Worm (Caenorhabditis elegans) whole organism, late embryonic: ENCODE data around the gene msp-78.

Experiments used
- ceh-19 ChIP-seq: fragments of 200-800 bp; sonication (Bioruptor generic); optimal IDR thresholded peaks from 2 replicates; lab custom pipeline; 2018; ENCODE audit warnings: mild to moderate bottlenecking, missing genetic modification characterization, missing compliant biosample characterization
- ceh-22 ChIP-seq: sonication (generic microtip); optimal IDR thresholded peaks from 2 replicates; lab custom pipeline; 2017; ENCODE audit warnings: missing biosample characterization, missing genetic modification characterization
- ceh-24 ChIP-seq: sonication (generic microtip); optimal IDR thresholded peaks from 2 replicates; lab custom pipeline; 2016; ENCODE audit warnings: mild to moderate bottlenecking, missing genetic modification characterization, missing compliant biosample characterization
- che-1 ChIP-seq: sonication (generic microtip); optimal IDR thresholded peaks from 2 replicates; lab custom pipeline; 2016; ENCODE audit warnings: mild to moderate bottlenecking, missing genetic modification characterization, missing compliant biosample characterization
- dve-1 ChIP-seq: sonication (generic microtip); optimal IDR thresholded peaks from 2 replicates; lab custom pipeline; 2017; ENCODE audit warnings: antibody characterized with exemption, mild to moderate bottlenecking, missing genetic modification characterization, missing compliant biosample characterization
- elt-4 ChIP-seq: sonication (generic microtip); optimal IDR thresholded peaks from 2 replicates; lab custom pipeline; 2016; ENCODE audit warnings: missing genetic modification characterization, missing compliant biosample characterization
- eyg-1 ChIP-seq: sonication (generic microtip); optimal IDR thresholded peaks from 2 replicates; lab custom pipeline; 2016; ENCODE audit warnings: missing genotype, missing genetic modification characterization, missing compliant biosample characterization
- gmeb-2 ChIP-seq: sonication (generic microtip); optimal IDR thresholded peaks from 2 replicates; lab custom pipeline; 2016; ENCODE audit warnings: missing genetic modification characterization, inconsistent platforms, missing compliant biosample characterization
- hlh-6 ChIP-seq: sonication (generic microtip); optimal IDR thresholded peaks from 2 replicates; lab custom pipeline; 2016; ENCODE audit warnings: missing genotype, missing genetic modification characterization, missing compliant biosample characterization
- hlh-8 ChIP-seq: sonication (generic microtip); optimal IDR thresholded peaks from 2 replicates; lab custom pipeline; 2016; ENCODE audit warnings: missing genotype, missing genetic modification characterization, missing compliant biosample characterization
- lin-11 ChIP-seq: fragments of 200-800 bp; sonication (Bioruptor generic); optimal IDR thresholded peaks from 2 replicates; lab custom pipeline; 2018; ENCODE audit warnings: mild to moderate bottlenecking, missing genetic modification characterization, missing compliant biosample characterization
- mec-3 ChIP-seq: sonication (generic microtip); optimal IDR thresholded peaks from 2 replicates; lab custom pipeline; 2016; ENCODE audit warnings: borderline replicate concordance, missing genetic modification characterization, missing compliant biosample characterization
- pag-3 ChIP-seq: sonication (generic microtip); optimal IDR thresholded peaks from 2 replicates; lab custom pipeline; 2016; ENCODE audit warnings: missing compliant biosample characterization, missing genetic modification characterization, borderline replicate concordance
- pat-9 ChIP-seq: fragments of 200-800 bp; sonication (Bioruptor generic); optimal IDR thresholded peaks from 2 replicates; lab custom pipeline; 2018; ENCODE audit warnings: mild to moderate bottlenecking, missing genetic modification characterization, moderate library complexity, missing compliant biosample characterization
- pax-1 ChIP-seq: fragments of 150-350 bp; optimal IDR thresholded peaks from 2 replicates; lab custom pipeline; 2014; ENCODE audit warnings: missing biosample characterization, missing genetic modification characterization
- pha-2 ChIP-seq: sonication (generic microtip); optimal IDR thresholded peaks from 2 replicates; lab custom pipeline; 2017; ENCODE audit warnings: mild to moderate bottlenecking, missing genetic modification characterization, missing compliant biosample characterization
- rnt-1 ChIP-seq: sonication (generic microtip); optimal IDR thresholded peaks from 2 replicates; lab custom pipeline; 2016; ENCODE audit warnings: missing genetic modification characterization, missing compliant biosample characterization
- sdc-2 ChIP-seq: sonication (generic microtip); optimal IDR thresholded peaks from 2 replicates; lab custom pipeline; 2016; ENCODE audit warnings: missing genotype, missing genetic modification characterization, missing compliant biosample characterization
- sox-4 ChIP-seq: sonication (generic microtip); optimal IDR thresholded peaks from 2 replicates; lab custom pipeline; 2017; ENCODE audit warnings: mild to moderate bottlenecking, missing genetic modification characterization, inconsistent platforms, missing compliant biosample characterization
- unc-55 ChIP-seq: sonication (generic microtip); optimal IDR thresholded peaks from 2 replicates; lab custom pipeline; 2017; ENCODE audit warnings: missing biosample characterization, missing genetic modification reagents, missing genetic modification characterization
- unc-86 ChIP-seq: sonication (generic microtip); optimal IDR thresholded peaks from 2 replicates; lab custom pipeline; 2016; ENCODE audit warnings: missing genetic modification characterization, missing compliant biosample characterization
- ztf-16 ChIP-seq: sonication (generic microtip); optimal IDR thresholded peaks from 2 replicates; lab custom pipeline; 2017; ENCODE audit warnings: missing genetic modification characterization, missing compliant biosample characterization

The msp-78 gene

ce11 chrIV:9811487-9811886, 41.6 kb downstream of the msp-78 start:
- TF ChIP-seq pha-2 (tag; lab: Kevin White, UChicago) (no peak), unc-55 (no peak), elt-4 (tag; lab: Kevin White, UChicago) (no peak), lin-11 (tag; lab: Kevin White, UChicago) (no peak), rnt-1 (no peak), pax-1 (tag; lab: Kevin White, UChicago) (no peak), che-1 (tag; lab: Kevin White, UChicago) (no peak), ztf-16 (tag; lab: Kevin White, UChicago) (no peak)

ce11 chrIV:9815432-9815831, 45.6 kb downstream of the msp-78 start, which contains the start of gene egl-20:
TSS of gene egl-20 (minus strand) at chrIV:9815532.
- TF ChIP-seq gmeb-2 (tag; lab: Kevin White, UChicago) (no peak), eyg-1 (tag; lab: Kevin White, UChicago) (no peak), dve-1 (tag; lab: Kevin White, UChicago) (no peak), mec-3 (tag; lab: Kevin White, UChicago) (no peak), sox-4 (no peak), pag-3 (no peak), ceh-19 (GFP tag; lab: Kevin White, UChicago) (no peak), unc-86 (no peak), hlh-6 (tag; lab: Kevin White, UChicago) (no peak), ceh-24 (tag; lab: Kevin White, UChicago) (no peak), pat-9 (tag; lab: Kevin White, UChicago) (no peak), ceh-22 (tag; lab: Kevin White, UChicago) (no peak), hlh-8 (tag; lab: Kevin White, UChicago) (no peak), sdc-2 (tag; lab: Kevin White, UChicago) (no peak)
